Fruit fly (Drosophila melanogaster): ENCODE results near the gene CG15169.

CG15169 gene

DNA sequence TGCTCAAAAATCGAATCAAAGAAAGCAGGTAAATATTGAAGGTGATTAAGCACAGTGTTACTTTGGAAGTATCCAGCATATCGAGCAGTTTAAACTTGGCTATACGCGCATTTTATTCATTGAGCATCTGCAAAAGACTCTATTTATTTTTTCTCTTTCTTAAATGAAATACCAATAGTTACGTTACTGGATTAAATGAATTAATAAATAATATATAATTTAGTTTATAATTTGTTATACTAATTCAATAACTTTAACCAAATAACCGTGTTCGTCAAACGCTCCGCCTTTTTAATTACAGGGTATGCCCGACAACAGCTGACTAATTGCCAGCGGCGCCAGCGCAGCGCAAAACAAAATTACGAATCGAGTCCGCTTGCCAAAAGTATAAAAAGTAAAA lies 24.0 kb upstream of the CG15169 start (continued):
- TF ChIP-seq tna (GFP tag; IDR thresholded peaks at IDR 0.05; ENCODE audit: partially characterized antibody) = no peak
- no peak for TF ChIP-seq cad (GFP tag; optimal IDR thresholded peaks at IDR 0.05)
- TF ChIP-seq CG9797 (GFP tag; optimal IDR thresholded peaks at IDR 0.05) = no peak
- TF ChIP-seq vfl (GFP tag; optimal IDR thresholded peaks at IDR 0.05) = no peak
- TF ChIP-seq CG6654 (GFP tag; optimal IDR thresholded peaks at IDR 0.05) = no peak
- TF ChIP-seq pb (GFP tag; optimal IDR thresholded peaks at IDR 0.05) = no peak
- no peak for TF ChIP-seq bsh (GFP tag; optimal IDR thresholded peaks at IDR 0.05)
- peak; percentile 62 for TF ChIP-seq CG31224 (GFP tag; IDR thresholded peaks at IDR 0.05)
- TF ChIP-seq CG15696 (tag; optimal IDR thresholded peaks at IDR 0.05) = peak; percentile 16
- TF ChIP-seq Jarid2 (GFP tag; optimal IDR thresholded peaks at IDR 0.05) = no peak
- TF ChIP-seq H2.0 (GFP tag; IDR thresholded peaks at IDR 0.05) = no peak
- no peak for TF ChIP-seq onecut (GFP tag; IDR thresholded peaks at IDR 0.05)
- peak; percentile 65 for TF ChIP-seq CG13296 (GFP tag; optimal IDR thresholded peaks at IDR 0.05)
- TF ChIP-seq Elba2 (GFP tag; optimal IDR thresholded peaks at IDR 0.05) = no peak
- no peak for TF ChIP-seq da (GFP tag; optimal IDR thresholded peaks at IDR 0.05)
- no peak for TF ChIP-seq nom (GFP tag; optimal IDR thresholded peaks at IDR 0.05)
- no peak for TF ChIP-seq slp2 (GFP tag; optimal IDR thresholded peaks at IDR 0.05)
- no peak for TF ChIP-seq Vsx1 (GFP tag; optimal IDR thresholded peaks at IDR 0.05)
- no peak for TF ChIP-seq sd (tag; optimal IDR thresholded peaks at IDR 0.05)
- no peak for TF ChIP-seq psq (GFP tag; optimal IDR thresholded peaks at IDR 0.05)
- TF ChIP-seq dpn (GFP tag; optimal IDR thresholded peaks at IDR 0.05) = no peak
- no peak for TF ChIP-seq CG14860 (GFP tag; IDR thresholded peaks at IDR 0.05; ENCODE audit: partially characterized antibody)
- peak; percentile 19 for TF ChIP-seq CG10274 (GFP tag; optimal IDR thresholded peaks at IDR 0.05)
- TF ChIP-seq Xrp1 (GFP tag; IDR thresholded peaks at IDR 0.05) = peak; percentile 42; the same call in 1 of the 2 replicates
- TF ChIP-seq Antp (GFP tag; optimal IDR thresholded peaks at IDR 0.05) = no peak
- TF ChIP-seq emc (GFP tag; optimal IDR thresholded peaks at IDR 0.05) = no peak
- peak; percentile 65 for TF ChIP-seq tgo (GFP tag; IDR thresholded peaks at IDR 0.05)
- no peak for TF ChIP-seq inv (GFP tag; IDR thresholded peaks at IDR 0.05; ENCODE audit: partially characterized antibody)
- TF ChIP-seq Trl (optimal IDR thresholded peaks at IDR 0.05) = no peak
- TF ChIP-seq Trl (GFP tag; optimal IDR thresholded peaks at IDR 0.05) = no peak
- TF ChIP-seq CG11093 (GFP tag; IDR thresholded peaks at IDR 0.05) = no peak
- TF ChIP-seq CG4617 (GFP tag; optimal IDR thresholded peaks at IDR 0.05; ENCODE audit: borderline replicate concordance) = no peak
- TF ChIP-seq Gsc (GFP tag; IDR thresholded peaks at IDR 0.05) = no peak
- TF ChIP-seq Blimp-1 (GFP tag; optimal IDR thresholded peaks at IDR 0.05) = peak; percentile 27
- peak; percentile 61 for TF ChIP-seq gem (tag; optimal IDR thresholded peaks at IDR 0.05)
- TF ChIP-seq Poxn (GFP tag; IDR thresholded peaks at IDR 0.05) = no peak
- no peak for TF ChIP-seq Aef1 (GFP tag; IDR thresholded peaks at IDR 0.05)
- no peak for TF ChIP-seq tll (GFP tag; optimal IDR thresholded peaks at IDR 0.05)
- TF ChIP-seq CG15011 (GFP tag; optimal IDR thresholded peaks at IDR 0.05) = no peak
- TF ChIP-seq CG4707 (GFP tag; optimal IDR thresholded peaks at IDR 0.05) = no peak
- TF ChIP-seq Sin3A (optimal IDR thresholded peaks at IDR 0.05) = no peak
- peak; percentile 14; the same call in 1 of the 2 replicates for TF ChIP-seq CG11696 (GFP tag; IDR thresholded peaks at IDR 0.05)
- no peak for TF ChIP-seq ab (GFP tag; optimal IDR thresholded peaks at IDR 0.05)
- TF ChIP-seq CG34224 (GFP tag; IDR thresholded peaks at IDR 0.05; ENCODE audit: partially characterized antibody) = no peak
- peak; percentile 46; the same call in 1 of the 2 replicates for TF ChIP-seq CG14441 (GFP tag; IDR thresholded peaks at IDR 0.05)
- peak; percentile 82 for TF ChIP-seq D19B (GFP tag; optimal IDR thresholded peaks at IDR 0.05)
- peak; percentile 51 for TF ChIP-seq CG9817 (tag; optimal IDR thresholded peaks at IDR 0.05)
- no peak for TF ChIP-seq mam (GFP tag; optimal IDR thresholded peaks at IDR 0.05)
- TF ChIP-seq E2f2 (GFP tag; IDR thresholded peaks at IDR 0.05) = peak; percentile 33; the same call in 1 of the 2 replicates
- peak; percentile 40; the same call in 1 of the 2 replicates for TF ChIP-seq Ada2b (GFP tag; IDR thresholded peaks at IDR 0.05)
- no peak for TF ChIP-seq Deaf1 (tag; optimal IDR thresholded peaks at IDR 0.05)
- no peak for TF ChIP-seq NC2α (GFP tag; optimal IDR thresholded peaks at IDR 0.05)

Data from whole organism, embryonic.